Fruit fly (Drosophila melanogaster) whole organism, prepupa: ENCODE data around the gene CG15563.
A peak's percentile ranks its signal among the peaks of the same experiment; 100 is the strongest.

Source experiments
- Blimp-1 ChIP-seq: fragments of 200-800 bp; sonication (Bioruptor generic); optimal IDR thresholded peaks from 3 replicates; lab custom pipeline; 2017; ENCODE audit warnings: missing biosample characterization, missing genetic modification characterization, mild to moderate bottlenecking, moderate library complexity, missing genetic modification reagents
- CG15336 ChIP-seq: fragments of 200-800 bp; sonication (Bioruptor generic); IDR thresholded peaks from 2 replicates; pipeline ENCODE4 v1.3.6; 2022; ENCODE audit warnings: missing biosample characterization, missing genetic modification characterization
- CG3919 ChIP-seq: fragments of 200-800 bp; sonication (Bioruptor generic); optimal IDR thresholded peaks from 3 replicates; lab custom pipeline; 2016; ENCODE audit warnings: missing biosample characterization, missing genetic modification characterization
- CG4318 ChIP-seq: fragments of 200-800 bp; sonication (Bioruptor generic); optimal IDR thresholded peaks from 3 replicates; lab custom pipeline; 2017; ENCODE audit warnings: missing biosample characterization, mild to moderate bottlenecking, missing genetic modification characterization
- CG6163 ChIP-seq: fragments of 200-800 bp; sonication (Bioruptor generic); IDR thresholded peaks from 3 replicates; pipeline ENCODE4 v1.3.6; 2022; ENCODE audit warnings: missing biosample characterization, missing genetic modification characterization
- CG6276 ChIP-seq: fragments of 200-800 bp; sonication (Bioruptor generic); optimal IDR thresholded peaks from 2 replicates; lab custom pipeline; 2017; ENCODE audit warnings: missing biosample characterization, mild to moderate bottlenecking, missing genetic modification characterization
- CG6854 ChIP-seq: fragments of 200-800 bp; sonication (Bioruptor generic); optimal IDR thresholded peaks from 2 replicates; lab custom pipeline; 2017; ENCODE audit warnings: missing biosample characterization, mild to moderate bottlenecking, missing genetic modification characterization
- Hr38 ChIP-seq: sonication (Bioruptor generic); optimal IDR thresholded peaks from 2 replicates; lab custom pipeline; 2016; ENCODE audit warnings: missing biosample characterization, missing genetic modification characterization
- Lpt ChIP-seq: fragments of 200-800 bp; sonication (Bioruptor generic); optimal IDR thresholded peaks from 3 replicates; lab custom pipeline; 2016; ENCODE audit warnings: missing biosample characterization, missing genetic modification characterization
- fkh ChIP-seq: fragments of 200-800 bp; sonication (Bioruptor generic); optimal IDR thresholded peaks from 3 replicates; lab custom pipeline; 2017; ENCODE audit warnings: missing biosample characterization, mild to moderate bottlenecking, missing genetic modification characterization, moderate library complexity
- lz ChIP-seq: fragments of 200-800 bp; sonication (Bioruptor generic); optimal IDR thresholded peaks from 3 replicates; lab custom pipeline; 2016; ENCODE audit warnings: missing biosample characterization, missing genetic modification characterization
- topi ChIP-seq: fragments of 200-800 bp; sonication (Bioruptor generic); optimal IDR thresholded peaks from 3 replicates; lab custom pipeline; 2016; ENCODE audit warnings: missing biosample characterization, missing genetic modification characterization

dm6 chr3R:31218214-31218876 lies 13.8 kb downstream of the CG15563 start:
- no peak for TF ChIP-seq CG4318 (GFP tag; lab: Kevin White, UChicago)
- TF ChIP-seq Blimp-1 (GFP tag; lab: Kevin White, UChicago) = no peak
- TF ChIP-seq CG6276 = no peak
- no peak for TF ChIP-seq Lpt (GFP tag; lab: Kevin White, UChicago)
- TF ChIP-seq fkh (GFP tag; lab: Kevin White, UChicago) = no peak
- TF ChIP-seq CG3919 (GFP tag; lab: Kevin White, UChicago) = no peak
- peak; percentile 14 for TF ChIP-seq CG6854 (GFP tag; lab: Kevin White, UChicago)
- no peak for TF ChIP-seq Hr38
- TF ChIP-seq lz = no peak
- no peak for TF ChIP-seq CG6163 (GFP tag; lab: Robert Waterston, UW)
- no peak for TF ChIP-seq CG15336
- peak; percentile 19 for TF ChIP-seq topi (GFP tag; lab: Kevin White, UChicago)
